Worm (Caenorhabditis elegans): ENCODE results near the gene xbx-6.
A peak's percentile ranks its signal among the peaks of the same experiment; 100 is the strongest.

The xbx-6 gene

ce11 chrV:9702755-9703154 is at the start of gene xbx-6:
xbx-6 (plus strand) TSS chrV:9703055.
- no peak for TF ChIP-seq pha-4 (tag; optimal IDR thresholded peaks at IDR 0.05)
- no peak for TF ChIP-seq mml-1 (tag; optimal IDR thresholded peaks at IDR 0.05)
- no peak for TF ChIP-seq ceh-82 (tag; optimal IDR thresholded peaks at IDR 0.05)
- TF ChIP-seq sea-2 (GFP tag; optimal IDR thresholded peaks at IDR 0.05) = no peak
- TF ChIP-seq tbx-2 (tag; optimal IDR thresholded peaks at IDR 0.05) = no peak
- no peak for TF ChIP-seq ZK546.5 (tag; optimal IDR thresholded peaks at IDR 0.05)
- TF ChIP-seq fos-1 (tag; optimal IDR thresholded peaks at IDR 0.05) = no peak
- TF ChIP-seq nhr-11 (tag; optimal IDR thresholded peaks at IDR 0.05) = no peak
- TF ChIP-seq nhr-28 (tag; optimal IDR thresholded peaks at IDR 0.05) = no peak
- TF ChIP-seq nhr-76 (tag; optimal IDR thresholded peaks at IDR 0.05) = no peak
- no peak for TF ChIP-seq hmg-11 (tag; optimal IDR thresholded peaks at IDR 0.05)
- TF ChIP-seq ceh-28 (tag; optimal IDR thresholded peaks at IDR 0.05) = no peak
- no peak for TF ChIP-seq lsy-12 (tag; optimal IDR thresholded peaks at IDR 0.05)
- no peak for TF ChIP-seq lin-39 (tag; optimal IDR thresholded peaks at IDR 0.05)
- TF ChIP-seq egl-5 (tag; optimal IDR thresholded peaks at IDR 0.05) = no peak
- no peak for TF ChIP-seq elt-3 (tag; optimal IDR thresholded peaks at IDR 0.05)
- TF ChIP-seq nhr-77 (tag; optimal IDR thresholded peaks at IDR 0.05) = no peak
- no peak for TF ChIP-seq daf-12 (tag; optimal IDR thresholded peaks at IDR 0.05)

DNA sequence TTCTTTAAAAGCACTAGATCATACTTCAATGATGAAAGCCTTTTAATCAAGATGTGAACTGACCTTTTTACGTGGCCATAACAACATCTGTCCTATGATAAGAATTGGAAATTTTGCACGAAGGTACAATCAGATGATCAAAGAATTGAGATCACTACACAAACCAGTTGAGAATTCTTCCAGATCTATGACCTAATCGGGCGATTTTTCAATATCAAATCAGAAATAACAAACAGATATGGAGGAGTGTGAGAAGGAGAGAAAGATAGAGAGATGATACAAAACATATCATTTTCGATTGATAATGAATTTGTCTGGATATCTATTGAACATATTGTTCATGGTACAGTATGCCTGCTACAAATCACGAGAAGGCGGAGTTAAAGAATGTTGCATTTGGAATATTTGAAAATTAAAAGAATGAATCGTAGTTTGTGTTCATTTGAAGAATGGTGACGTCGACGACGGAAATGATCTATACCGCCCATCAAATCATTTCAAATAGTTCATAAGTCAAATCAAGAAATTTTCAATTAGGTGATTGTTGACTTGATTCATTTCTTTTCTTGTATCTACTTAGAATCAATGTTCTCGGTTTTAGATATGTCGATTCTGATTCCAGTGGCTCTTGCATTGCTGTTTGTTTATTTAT is 48.6 kb upstream of the xbx-6 start, which contains the start of gene cyp-29A4:
TSS of gene cyp-29A4 (plus strand) at position 602 of the 652 bp plus-strand sequence.
- no peak for TF ChIP-seq ztf-4 (tag; optimal IDR thresholded peaks at IDR 0.05)
- TF ChIP-seq elt-3 (tag; optimal IDR thresholded peaks at IDR 0.05) = peak; percentile 28 to 93 (median 71)
- TF ChIP-seq nhr-43 (tag; optimal IDR thresholded peaks at IDR 0.05; ENCODE audit: poor library complexity, severe bottlenecking) = peak; percentile 74
- peak; percentile 73 for TF ChIP-seq nhr-23 (tag; optimal IDR thresholded peaks at IDR 0.05)

DNA sequence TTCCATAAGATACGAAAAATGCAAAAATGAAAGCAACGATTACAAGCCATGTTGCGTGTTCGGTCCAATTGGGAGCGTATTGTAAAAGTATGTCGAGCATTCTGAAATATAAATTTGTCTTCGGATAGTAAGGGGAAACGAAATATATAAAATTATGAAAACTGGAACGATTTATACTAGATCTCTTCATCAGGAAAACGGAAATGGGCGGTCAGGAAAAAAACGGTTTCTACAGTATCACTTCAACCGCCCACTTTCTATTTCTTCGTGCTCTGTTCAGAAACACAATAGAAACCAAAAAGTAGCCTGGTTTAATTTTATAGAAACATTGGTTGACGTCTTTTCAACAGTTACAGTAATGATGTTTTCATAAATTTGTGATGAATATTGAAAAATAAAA is 41.3 kb upstream of the xbx-6 start, which contains the start of gene pitr-4:
TSS of gene pitr-4 (minus strand) at position 101 of the 400 bp plus-strand sequence.
- no peak for TF ChIP-seq ztf-4 (tag; optimal IDR thresholded peaks at IDR 0.05)
- TF ChIP-seq egl-27 (tag; optimal IDR thresholded peaks at IDR 0.05) = no peak
- TF ChIP-seq nhr-12 (tag; optimal IDR thresholded peaks at IDR 0.05) = no peak
- TF ChIP-seq snpc-4 (tag; optimal IDR thresholded peaks at IDR 0.05) = no peak
- TF ChIP-seq nhr-11 (tag; optimal IDR thresholded peaks at IDR 0.05) = no peak

- TF ChIP-seq elt-2 (tag; optimal IDR thresholded peaks at IDR 0.05) (no peak), nhr-11 (tag; optimal IDR thresholded peaks at IDR 0.05) (no peak), nhr-77 (tag; optimal IDR thresholded peaks at IDR 0.05) (no peak), mdl-1 (tag; optimal IDR thresholded peaks at IDR 0.05) (no peak), fkh-2 (tag; optimal IDR thresholded peaks at IDR 0.05) (no peak)
These were observed 38.9 kb upstream of the xbx-6 start for ce11 chrV:9663948-9664347.

DNA sequence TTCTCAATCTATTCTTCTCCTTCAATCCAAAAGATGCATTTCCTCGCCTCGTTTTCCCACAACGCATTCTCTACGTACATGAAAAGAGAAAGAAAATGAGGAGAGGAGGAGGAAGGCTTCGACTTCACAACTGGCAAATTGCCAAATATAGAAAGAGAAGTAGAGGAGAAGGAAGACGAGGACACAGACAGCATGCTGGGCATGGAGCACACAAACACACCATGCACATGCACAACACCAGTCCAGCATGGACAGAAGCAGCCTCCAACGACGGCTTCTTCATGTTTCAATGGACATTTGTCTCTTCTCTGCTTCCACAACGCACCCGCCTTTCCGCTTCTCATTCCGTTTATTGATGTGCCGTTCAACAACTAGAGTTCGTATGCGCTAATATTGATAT is 38.2 kb upstream of the xbx-6 start:
- peak; percentile 74 for TF ChIP-seq lin-39 (tag; optimal IDR thresholded peaks at IDR 0.05)
- TF ChIP-seq mdl-1 (tag; optimal IDR thresholded peaks at IDR 0.05) = peak; percentile 43
- no peak for TF ChIP-seq egl-27 (tag; optimal IDR thresholded peaks at IDR 0.05)
- no peak for TF ChIP-seq pha-4 (tag; optimal IDR thresholded peaks at IDR 0.05)
- TF ChIP-seq unc-39 (tag; optimal IDR thresholded peaks at IDR 0.05) = no peak
- TF ChIP-seq tbx-2 (tag; optimal IDR thresholded peaks at IDR 0.05) = no peak
- TF ChIP-seq ceh-9 (tag; optimal IDR thresholded peaks at IDR 0.05) = no peak
- TF ChIP-seq nfya-1 (tag; optimal IDR thresholded peaks at IDR 0.05; ENCODE audit: insufficient read depth) = peak; percentile 59
- TF ChIP-seq fos-1 (tag; optimal IDR thresholded peaks at IDR 0.05) = no peak
- TF ChIP-seq fkh-10 (GFP tag; optimal IDR thresholded peaks at IDR 0.05) = peak; percentile 78
- no peak for TF ChIP-seq nhr-28 (tag; optimal IDR thresholded peaks at IDR 0.05)
- TF ChIP-seq egl-5 (tag; optimal IDR thresholded peaks at IDR 0.05) = no peak
- TF ChIP-seq lin-15B (tag; optimal IDR thresholded peaks at IDR 0.05) = peak; percentile 29
- TF ChIP-seq zag-1 (tag; optimal IDR thresholded peaks at IDR 0.05) = no peak
- no peak for TF ChIP-seq ceh-28 (tag; optimal IDR thresholded peaks at IDR 0.05)
- no peak for TF ChIP-seq elt-3 (tag; optimal IDR thresholded peaks at IDR 0.05)
- TF ChIP-seq nhr-11 (tag; optimal IDR thresholded peaks at IDR 0.05) = no peak
- TF ChIP-seq nhr-67 (tag; optimal IDR thresholded peaks at IDR 0.05) = no peak
